Worm (Caenorhabditis elegans) whole organism, young adult: Measurements from ENCODE around the gene mog-1.

Experiments used
- B0035.1 ChIP-seq: sonication (generic microtip); optimal IDR thresholded peaks from 2 replicates; lab custom pipeline; 2016; ENCODE audit warnings: missing genetic modification characterization, mild to moderate bottlenecking, missing compliant biosample characterization, missing genotype, missing genetic modification reagents
- F10E7.11 ChIP-seq: sonication (generic microtip); optimal IDR thresholded peaks from 2 replicates; lab custom pipeline; 2017; ENCODE audit warnings: mild to moderate bottlenecking, missing genetic modification characterization, moderate library complexity, missing compliant biosample characterization
- ceh-58 ChIP-seq: fragments of 200-800 bp; sonication (Bioruptor generic); IDR thresholded peaks from 2 replicates; pipeline ENCODE4 v1.3.6; 2022; ENCODE audit warnings: missing genetic modification characterization, missing compliant biosample characterization
- egl-18 ChIP-seq: fragments of 200-800 bp; sonication (Bioruptor generic); IDR thresholded peaks from 2 replicates; pipeline ENCODE4 v1.3.6; 2022; ENCODE audit warnings: missing genetic modification reagents, missing genetic modification characterization, missing compliant biosample characterization
- hmg-20 ChIP-seq: fragments of 200-800 bp; sonication (Bioruptor generic); IDR thresholded peaks from 2 replicates; pipeline ENCODE4 v1.3.6; 2022; ENCODE audit warnings: missing genetic modification reagents, missing genetic modification characterization, missing compliant biosample characterization
- mel-28 ChIP-seq: sonication (generic microtip); optimal IDR thresholded peaks from 2 replicates; lab custom pipeline; 2016; ENCODE audit warnings: borderline replicate concordance, mild to moderate bottlenecking, missing genetic modification characterization, missing compliant biosample characterization
- pbrm-1 ChIP-seq: fragments of 200-800 bp; sonication (Bioruptor generic); IDR thresholded peaks from 2 replicates; pipeline ENCODE4 v1.3.6; 2022; ENCODE audit warnings: missing genetic modification reagents, missing genetic modification characterization, missing compliant biosample characterization
- snpc-4 ChIP-seq, 5 experiments: fragments of 150-350 bp in 1 of 5; sonication (generic microtip) in 4 of 5; optimal IDR thresholded peaks; 2 replicates each; lab custom pipeline; 2014 to 2018; ENCODE audit warnings: missing genetic modification characterization in 5 of 5, missing biosample characterization in 3 of 5, antibody characterized with exemption in 2 of 5, mild to moderate bottlenecking in 2 of 5, missing compliant biosample characterization in 2 of 5, missing genotype in 2 of 5, moderate library complexity in 2 of 5, missing genetic modification reagents in 1 of 5
- zfh-2 ChIP-seq: fragments of 200-800 bp; sonication (Bioruptor generic); conservative IDR thresholded peaks from 2 replicates; pipeline ENCODE4 v1.3.6; 2022; ENCODE audit warnings: missing genetic modification reagents, missing genetic modification characterization, missing compliant biosample characterization

DNA sequence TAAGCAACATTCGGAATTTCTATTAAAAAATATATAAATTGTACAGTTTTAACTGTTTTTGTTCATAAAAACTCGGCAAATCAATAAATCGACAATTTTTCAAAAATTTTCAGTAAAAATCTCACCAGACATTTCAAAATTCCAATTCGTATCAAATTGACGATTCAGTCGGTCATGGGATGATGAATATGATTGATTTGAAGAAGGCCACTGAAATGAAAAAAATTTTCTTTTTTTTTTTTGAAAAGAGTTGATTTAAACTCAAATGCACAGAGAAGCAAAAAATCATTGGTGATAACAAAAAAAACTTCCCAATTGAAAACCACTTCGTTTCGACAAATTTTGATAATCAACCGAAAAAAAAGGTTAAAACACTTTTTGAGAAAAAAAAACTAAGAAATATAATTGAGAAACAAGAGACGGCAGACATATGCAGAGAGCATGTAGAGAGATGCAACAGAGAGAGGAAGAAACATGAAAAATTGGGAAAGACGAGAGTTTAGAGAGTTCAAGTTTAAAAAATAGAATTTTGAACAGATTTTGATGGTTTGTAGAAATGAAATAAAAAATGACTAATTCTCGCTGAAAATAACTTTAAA, 52.2 kb downstream of the mog-1 start:
- TF ChIP-seq F10E7.11 (no peak), zfh-2 (GFP tag; lab: Robert Waterston, UW) (no peak), B0035.1 (no peak), ceh-58 (no peak), egl-18 (GFP tag; lab: Robert Waterston, UW) (no peak), hmg-20 (GFP tag; lab: Robert Waterston, UW) (no peak), snpc-4 (GFP tag; optimal IDR thresholded peaks at IDR 0.05; lab: Kevin White, UChicago) (no peak), snpc-4 (tag; optimal IDR thresholded peaks at IDR 0.05; lab: Kevin White, UChicago) (no peak), pbrm-1 (GFP tag; lab: Robert Waterston, UW) (no peak), mel-28 (tag; lab: Kevin White, UChicago) (no peak)
